Worm (Caenorhabditis elegans) whole organism, early embryonic: ENCODE measurements around the gene R08C7.4.

Source experiments
- B0310.2 ChIP-seq: sonication (generic microtip); optimal IDR thresholded peaks from 2 replicates; lab custom pipeline; 2016; ENCODE audit warnings: mild to moderate bottlenecking, missing genetic modification characterization, missing compliant biosample characterization
- F13C5.2 ChIP-seq: sonication (generic microtip); optimal IDR thresholded peaks from 2 replicates; lab custom pipeline; 2017; ENCODE audit warnings: mild to moderate bottlenecking, missing genetic modification characterization, inconsistent platforms, missing compliant biosample characterization
- aly-1 ChIP-seq: sonication (generic microtip); optimal IDR thresholded peaks from 2 replicates; lab custom pipeline; 2016; ENCODE audit warnings: missing genetic modification characterization, missing compliant biosample characterization
- ama-1 ChIP-seq: fragments of 150-350 bp; optimal IDR thresholded peaks from 2 replicates; lab custom pipeline; 2014
- ceh-13 ChIP-seq: fragments of 200-800 bp; sonication (Bioruptor generic); optimal IDR thresholded peaks from 2 replicates; lab custom pipeline; 2018; ENCODE audit warnings: mild to moderate bottlenecking, missing genetic modification characterization, missing compliant biosample characterization
- ceh-36 ChIP-seq: sonication (generic microtip); optimal IDR thresholded peaks from 2 replicates; lab custom pipeline; 2016; ENCODE audit warnings: missing genetic modification characterization, inconsistent platforms, missing compliant biosample characterization
- ets-7 ChIP-seq: sonication (generic microtip); optimal IDR thresholded peaks from 2 replicates; lab custom pipeline; 2016; ENCODE audit warnings: missing genotype, missing genetic modification characterization, missing compliant biosample characterization
- flt-1 ChIP-seq: fragments of 200-800 bp; sonication (Bioruptor generic); IDR thresholded peaks from 2 replicates; pipeline ENCODE4 v1.3.6; 2022; ENCODE audit warnings: missing genetic modification characterization, missing compliant biosample characterization
- hmbx-1 ChIP-seq: sonication (generic microtip); optimal IDR thresholded peaks from 2 replicates; lab custom pipeline; 2016; ENCODE audit warnings: mild to moderate bottlenecking, missing genetic modification characterization, missing compliant biosample characterization
- hmg-4 ChIP-seq: fragments of 200-800 bp; sonication (Bioruptor generic); optimal IDR thresholded peaks from 2 replicates; lab custom pipeline; 2018; ENCODE audit warnings: mild to moderate bottlenecking, missing genetic modification characterization, missing compliant biosample characterization
- hnd-1 ChIP-seq: sonication (generic microtip); optimal IDR thresholded peaks from 2 replicates; lab custom pipeline; 2016; ENCODE audit warnings: missing genetic modification characterization, missing compliant biosample characterization
- pes-1 ChIP-seq: fragments of 200-800 bp; sonication (Bioruptor generic); IDR thresholded peaks from 2 replicates; pipeline ENCODE4 v1.3.6; 2022; ENCODE audit warnings: missing genetic modification reagents, missing genetic modification characterization, missing compliant biosample characterization
- scrt-1 ChIP-seq: fragments of 200-800 bp; sonication (Bioruptor generic); IDR thresholded peaks from 2 replicates; pipeline ENCODE4 v1.3.6; 2022; ENCODE audit warnings: missing genetic modification characterization, missing compliant biosample characterization
- sea-1 ChIP-seq: fragments of 200-800 bp; sonication (Bioruptor generic); conservative IDR thresholded peaks from 2 replicates; pipeline ENCODE4 v1.3.6; 2022; ENCODE audit warnings: missing genetic modification characterization, missing compliant biosample characterization
- tbx-11 ChIP-seq: fragments of 200-800 bp; sonication (Bioruptor generic); IDR thresholded peaks from 2 replicates; pipeline ENCODE4 v1.3.6; 2022; ENCODE audit warnings: missing genetic modification characterization, missing compliant biosample characterization
- tbx-37 ChIP-seq: fragments of 200-800 bp; sonication (Bioruptor generic); conservative IDR thresholded peaks from 2 replicates; pipeline ENCODE4 v1.3.6; 2022; ENCODE audit warnings: missing genetic modification reagents, missing genetic modification characterization, missing compliant biosample characterization
- tra-4 ChIP-seq: sonication (generic microtip); optimal IDR thresholded peaks from 2 replicates; lab custom pipeline; 2017; ENCODE audit warnings: missing genetic modification characterization, missing compliant biosample characterization

The R08C7.4 gene

DNA sequence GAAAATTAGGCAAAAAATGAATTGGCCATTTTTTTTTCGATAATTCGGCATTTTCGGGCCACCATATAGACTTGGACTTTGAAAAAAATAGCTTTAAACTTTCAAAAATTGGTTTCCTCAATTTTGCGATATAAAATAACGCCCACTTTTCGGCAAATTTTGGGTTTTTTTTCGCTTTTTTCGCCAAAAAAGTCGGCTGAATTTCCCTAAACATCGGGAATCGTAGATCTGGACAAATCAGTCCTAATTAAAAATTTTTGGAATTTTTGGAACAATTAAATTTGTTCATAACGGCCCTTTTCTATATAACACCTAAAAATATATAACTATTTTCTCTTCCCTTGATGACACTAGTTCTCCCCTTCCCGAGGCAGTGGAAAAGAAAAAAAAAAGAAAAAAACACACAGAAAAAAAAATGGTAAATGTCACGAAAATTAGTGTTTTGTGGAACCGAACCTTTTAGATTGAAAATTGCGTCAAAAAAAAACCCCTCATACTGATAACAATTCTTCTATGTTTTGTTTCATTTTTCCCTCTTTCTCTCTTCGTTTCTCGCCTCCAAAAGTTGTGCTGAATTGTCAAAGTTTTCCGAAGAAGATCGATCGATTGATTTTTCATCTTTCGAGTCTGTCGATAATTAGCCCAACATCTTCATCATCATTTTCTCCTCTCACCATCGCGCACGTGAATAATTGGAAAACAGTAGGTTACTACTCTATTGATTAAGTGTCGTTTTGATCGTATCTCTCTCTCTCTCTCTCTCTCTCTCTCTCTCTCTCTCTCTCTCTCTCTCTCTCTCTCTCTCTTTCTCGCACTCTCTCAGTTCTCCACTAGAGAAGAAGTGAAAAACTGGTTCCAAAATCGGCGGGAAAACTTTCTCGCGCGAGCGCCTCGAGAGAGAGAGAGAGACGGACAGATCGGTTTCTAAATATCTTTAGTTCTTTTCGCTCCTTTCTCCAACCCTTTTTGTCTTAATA, 34.2 kb upstream of the R08C7.4 start, which contains the start of gene Y24D9A.6:
Y24D9A.6 (minus strand) TSS at position 51 of the 977 bp plus-strand sequence.
- TF ChIP-seq hnd-1 (tag; lab: Kevin White, UChicago): no peak
- TF ChIP-seq pes-1 (GFP tag; lab: Robert Waterston, UW): no peak
- TF ChIP-seq scrt-1 (GFP tag; lab: Robert Waterston, UW): no peak
- TF ChIP-seq tbx-11 (GFP tag; lab: Robert Waterston, UW): no peak
- no peak for TF ChIP-seq ceh-36 (tag; lab: Kevin White, UChicago)
- TF ChIP-seq B0310.2 (tag; lab: Kevin White, UChicago): no peak
- TF ChIP-seq flt-1 (GFP tag; lab: Robert Waterston, UW): no peak
- no peak for TF ChIP-seq ets-7 (tag; lab: Kevin White, UChicago)
- TF ChIP-seq hmbx-1 (tag; lab: Kevin White, UChicago): no peak
- TF ChIP-seq hmg-4: no peak
- TF ChIP-seq aly-1: no peak

ce11 chrIV:4402413-4402812, 32.4 kb upstream of the R08C7.4 start:
- no peak for TF ChIP-seq tra-4 (tag; lab: Kevin White, UChicago)
- TF ChIP-seq scrt-1 (GFP tag; lab: Robert Waterston, UW): no peak
- TF ChIP-seq hnd-1 (tag; lab: Kevin White, UChicago): no peak
- TF ChIP-seq F13C5.2: no peak
- TF ChIP-seq sea-1: no peak
- no peak for TF ChIP-seq pes-1 (GFP tag; lab: Robert Waterston, UW)

DNA sequence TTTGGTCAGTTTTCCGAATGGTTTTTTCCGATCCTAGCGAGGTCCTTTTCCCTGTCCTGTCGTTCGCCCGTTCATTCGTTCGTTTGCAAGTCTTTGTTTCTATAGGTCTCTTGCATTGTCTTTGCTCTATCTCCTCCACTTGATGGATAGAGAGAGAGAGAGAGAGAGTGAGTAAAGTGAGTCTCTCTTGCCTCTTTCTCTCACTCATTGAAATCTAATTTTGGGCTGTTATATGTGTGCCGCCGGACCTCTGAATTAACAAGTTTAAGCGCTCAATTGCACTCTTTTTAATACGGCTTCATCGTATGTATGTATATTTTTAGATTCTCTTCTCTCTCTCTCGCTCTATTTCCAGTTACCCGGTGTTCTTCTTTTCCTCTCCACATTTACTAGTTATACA, 31.0 kb upstream of the R08C7.4 start:
- TF ChIP-seq hnd-1 (tag; lab: Kevin White, UChicago) (no peak), hmg-4 (peak; percentile 38)

DNA sequence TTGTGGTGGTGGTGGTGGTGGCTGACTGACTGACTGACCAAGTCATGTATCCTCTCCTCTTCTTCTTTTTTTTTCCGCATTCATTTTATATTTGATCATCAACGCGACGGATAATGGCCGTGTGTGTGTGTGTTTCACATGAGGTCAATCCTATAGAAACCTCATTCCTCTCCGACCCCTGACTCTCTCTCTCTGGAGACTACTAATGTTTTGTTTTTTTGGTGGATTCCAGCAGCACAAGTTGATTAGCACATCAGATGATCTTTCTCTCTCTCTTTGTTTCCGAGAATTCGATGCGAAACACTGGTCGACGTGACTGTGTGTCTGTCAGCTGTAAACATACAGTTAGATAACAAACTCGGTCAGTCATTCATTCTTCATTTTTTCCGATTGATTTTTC, 29.7 kb upstream of the R08C7.4 start, which contains the start of gene Y24D9A.7:
Y24D9A.7 (minus strand) TSS at position 46 of the 400 bp plus-strand sequence.
- TF ChIP-seq pes-1 (GFP tag; lab: Robert Waterston, UW) (no peak), tbx-37 (GFP tag; lab: Robert Waterston, UW) (no peak), hnd-1 (tag; lab: Kevin White, UChicago) (no peak), sea-1 (no peak), ceh-36 (tag; lab: Kevin White, UChicago) (no peak), ama-1 (lab: Kevin White, UChicago) (no peak), hmg-4 (no peak), hmbx-1 (tag; lab: Kevin White, UChicago) (no peak), tra-4 (tag; lab: Kevin White, UChicago) (no peak), aly-1 (no peak), ets-7 (tag; lab: Kevin White, UChicago) (no peak), F13C5.2 (no peak), flt-1 (GFP tag; lab: Robert Waterston, UW) (no peak), scrt-1 (GFP tag; lab: Robert Waterston, UW) (no peak)

DNA sequence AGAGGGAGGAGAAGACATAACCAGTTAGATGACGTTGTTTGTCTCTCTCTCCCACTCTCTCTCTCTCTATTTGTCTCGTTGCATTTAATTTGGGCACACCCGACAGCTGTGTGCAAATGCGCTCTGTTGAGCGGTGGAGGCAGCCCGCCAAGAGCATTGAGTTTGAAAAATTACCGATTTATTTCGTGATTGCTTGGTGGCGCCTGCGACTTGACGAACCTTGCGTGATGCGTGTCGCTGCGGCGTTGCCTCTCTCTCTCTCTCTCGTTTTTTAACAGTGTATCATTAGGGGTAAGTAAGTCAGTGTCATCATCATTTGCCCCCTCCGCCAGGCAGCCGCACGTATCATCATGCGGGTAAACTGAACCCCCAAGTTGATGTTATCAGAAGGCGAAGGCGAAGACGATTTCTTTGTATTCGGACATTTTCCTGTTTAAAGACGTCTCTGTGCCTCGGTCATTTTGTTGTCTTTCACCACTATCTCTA, 28.7 kb upstream of the R08C7.4 start:
- TF ChIP-seq ama-1 (lab: Kevin White, UChicago): no peak
- TF ChIP-seq flt-1 (GFP tag; lab: Robert Waterston, UW): no peak
- peak; percentile 71 for TF ChIP-seq F13C5.2
- no peak for TF ChIP-seq hmbx-1 (tag; lab: Kevin White, UChicago)
- TF ChIP-seq tbx-11 (GFP tag; lab: Robert Waterston, UW): 0 out of 2 replicates have a peak, but pooled peaks have one; percentile 33
- no peak for TF ChIP-seq aly-1

DNA sequence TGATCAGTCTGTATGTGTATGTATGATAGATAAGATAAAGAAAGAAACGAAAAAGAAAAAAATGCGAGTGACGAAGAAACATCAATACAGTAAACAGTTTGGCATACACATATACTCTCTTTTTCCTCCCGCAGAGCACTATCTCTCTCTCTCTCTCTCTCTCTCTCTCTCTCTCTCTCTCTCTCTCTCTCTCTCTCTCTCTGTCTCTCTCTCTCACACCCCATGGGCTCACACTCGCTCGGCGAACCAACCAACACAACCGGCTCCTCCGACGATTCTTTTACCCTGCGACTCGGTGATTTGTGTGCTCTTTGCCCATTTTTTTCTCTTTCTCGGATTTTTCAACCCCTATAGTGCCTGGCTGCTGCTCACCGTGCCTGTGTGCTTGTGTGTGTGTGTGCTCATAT, 27.8 kb upstream of the R08C7.4 start:
- TF ChIP-seq sea-1 (0 out of 2 replicates have a peak, but pooled peaks have one; percentile 43), scrt-1 (GFP tag; lab: Robert Waterston, UW) (no peak), flt-1 (GFP tag; lab: Robert Waterston, UW) (no peak)

DNA sequence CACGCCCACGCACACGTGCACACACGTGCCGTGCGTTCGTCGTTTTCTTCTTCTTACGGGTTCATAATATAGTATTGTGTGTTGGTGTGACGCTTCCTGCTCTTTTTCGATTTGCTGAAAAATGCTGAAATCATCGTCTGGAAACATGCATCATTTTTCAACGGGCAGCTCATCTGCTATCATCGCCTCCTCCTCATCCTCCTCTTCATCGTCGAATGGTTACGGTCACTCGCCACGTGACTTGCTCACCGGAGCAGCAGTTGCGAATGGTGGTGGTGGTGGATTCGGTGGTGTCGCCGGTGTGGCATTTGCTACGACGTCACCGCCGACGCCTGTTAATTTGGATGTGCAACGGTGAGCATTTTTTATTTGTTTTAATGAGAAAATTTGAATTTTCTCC, 26.1 kb upstream of the R08C7.4 start:
- TF ChIP-seq pes-1 (GFP tag; lab: Robert Waterston, UW) (no peak), ama-1 (lab: Kevin White, UChicago) (no peak), aly-1 (no peak), ceh-13 (GFP tag; lab: Kevin White, UChicago) (no peak), tra-4 (tag; lab: Kevin White, UChicago) (no peak), flt-1 (GFP tag; lab: Robert Waterston, UW) (no peak), ceh-36 (tag; lab: Kevin White, UChicago) (no peak), F13C5.2 (no peak), scrt-1 (GFP tag; lab: Robert Waterston, UW) (no peak), hnd-1 (tag; lab: Kevin White, UChicago) (no peak), tbx-11 (GFP tag; lab: Robert Waterston, UW) (no peak), hmbx-1 (tag; lab: Kevin White, UChicago) (no peak), tbx-37 (GFP tag; lab: Robert Waterston, UW) (no peak), hmg-4 (no peak), sea-1 (no peak), ets-7 (tag; lab: Kevin White, UChicago) (no peak), B0310.2 (tag; lab: Kevin White, UChicago) (no peak)

DNA sequence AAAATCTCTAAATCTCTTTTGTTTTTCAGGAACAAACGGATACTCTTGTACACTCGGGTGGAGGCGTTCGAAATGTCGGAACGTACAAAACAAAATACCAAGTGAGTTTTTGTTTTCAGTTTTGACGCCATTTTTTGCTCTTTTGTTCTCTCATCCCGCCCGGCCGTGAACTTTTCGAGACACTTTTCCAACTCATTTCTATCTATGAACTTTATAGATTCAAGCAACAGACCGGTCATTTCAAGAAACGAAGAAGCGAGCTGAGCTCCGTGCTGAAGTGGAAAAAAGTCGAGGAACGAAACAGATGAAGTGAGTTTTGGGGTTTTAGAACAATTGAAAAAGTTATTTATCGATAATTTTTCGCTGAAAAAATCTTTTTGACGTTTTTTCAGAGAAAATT, 24.3 kb upstream of the R08C7.4 start:
- TF ChIP-seq sea-1 (no peak), aly-1 (no peak), ceh-13 (GFP tag; lab: Kevin White, UChicago) (no peak), B0310.2 (tag; lab: Kevin White, UChicago) (no peak), ama-1 (lab: Kevin White, UChicago) (no peak), hmbx-1 (tag; lab: Kevin White, UChicago) (no peak), F13C5.2 (no peak)
